Worm (Caenorhabditis elegans) whole organism, late embryonic: Measurements from ENCODE around the gene pst-1.

Source experiments
- C08G9.2 ChIP-seq: sonication (generic microtip); optimal IDR thresholded peaks from 2 replicates; lab custom pipeline; 2016; ENCODE audit warnings: mild to moderate bottlenecking, missing genetic modification characterization, moderate library complexity, missing compliant biosample characterization
- F13H6.1 ChIP-seq: sonication (generic microtip); optimal IDR thresholded peaks from 2 replicates; lab custom pipeline; 2016; ENCODE audit warnings: missing genetic modification characterization, missing compliant biosample characterization
- K02D7.2 ChIP-seq: sonication (generic microtip); optimal IDR thresholded peaks from 2 replicates; lab custom pipeline; 2017; ENCODE audit warnings: mild to moderate bottlenecking, missing genetic modification characterization, missing compliant biosample characterization
- K09A11.1 ChIP-seq: sonication (generic microtip); optimal IDR thresholded peaks from 2 replicates; lab custom pipeline; 2017; ENCODE audit warnings: antibody characterized with exemption, mild to moderate bottlenecking, missing genetic modification characterization, missing compliant biosample characterization; ENCODE audit not compliant: insufficient read depth
- T23F11.4 ChIP-seq: fragments of 200-800 bp; sonication (Bioruptor generic); optimal IDR thresholded peaks from 2 replicates; lab custom pipeline; 2018; ENCODE audit warnings: mild to moderate bottlenecking, missing genetic modification characterization, missing compliant biosample characterization
- Y22D7AL.16 ChIP-seq: sonication (generic microtip); optimal IDR thresholded peaks from 2 replicates; lab custom pipeline; 2016; ENCODE audit warnings: missing genetic modification characterization, missing compliant biosample characterization
- ceh-14 ChIP-seq: sonication (generic microtip); optimal IDR thresholded peaks from 2 replicates; lab custom pipeline; 2016; ENCODE audit warnings: missing genotype, missing genetic modification characterization, missing compliant biosample characterization
- ceh-18 ChIP-seq: sonication (generic microtip); optimal IDR thresholded peaks from 2 replicates; lab custom pipeline; 2016; ENCODE audit warnings: missing genetic modification characterization, missing compliant biosample characterization
- ceh-2 ChIP-seq: sonication (generic microtip); optimal IDR thresholded peaks from 2 replicates; lab custom pipeline; 2016; ENCODE audit warnings: missing genotype, missing genetic modification characterization, missing compliant biosample characterization
- ceh-22 ChIP-seq: sonication (generic microtip); optimal IDR thresholded peaks from 2 replicates; lab custom pipeline; 2017; ENCODE audit warnings: missing biosample characterization, missing genetic modification characterization
- ceh-24 ChIP-seq: sonication (generic microtip); optimal IDR thresholded peaks from 2 replicates; lab custom pipeline; 2016; ENCODE audit warnings: mild to moderate bottlenecking, missing genetic modification characterization, missing compliant biosample characterization
- ceh-30 ChIP-seq: fragments of 150-350 bp; optimal IDR thresholded peaks from 2 replicates; lab custom pipeline; 2014; ENCODE audit warnings: missing biosample characterization, missing genetic modification characterization
- ceh-31 ChIP-seq: sonication (generic microtip); optimal IDR thresholded peaks from 2 replicates; lab custom pipeline; 2016; ENCODE audit warnings: missing genetic modification characterization, missing compliant biosample characterization
- ceh-45 ChIP-seq: fragments of 200-800 bp; sonication (Bioruptor generic); IDR thresholded peaks from 2 replicates; pipeline ENCODE4 v1.3.6; 2022; ENCODE audit warnings: missing genetic modification reagents, missing genetic modification characterization, missing compliant biosample characterization
- ceh-48 ChIP-seq: sonication (generic microtip); optimal IDR thresholded peaks from 2 replicates; lab custom pipeline; 2016; ENCODE audit warnings: missing genetic modification characterization, inconsistent platforms, missing compliant biosample characterization
- ceh-9 ChIP-seq: sonication (generic microtip); optimal IDR thresholded peaks from 2 replicates; lab custom pipeline; 2016; ENCODE audit warnings: mild to moderate bottlenecking, missing genetic modification characterization, inconsistent platforms, missing compliant biosample characterization
- che-1 ChIP-seq: sonication (generic microtip); optimal IDR thresholded peaks from 2 replicates; lab custom pipeline; 2016; ENCODE audit warnings: mild to moderate bottlenecking, missing genetic modification characterization, missing compliant biosample characterization
- dmd-4 ChIP-seq: sonication (generic microtip); optimal IDR thresholded peaks from 2 replicates; lab custom pipeline; 2016; ENCODE audit warnings: borderline replicate concordance, missing genetic modification characterization, missing compliant biosample characterization
- elt-2 ChIP-seq: sonication (generic microtip); optimal IDR thresholded peaks from 2 replicates; lab custom pipeline; 2016; ENCODE audit warnings: missing genetic modification reagents, missing genetic modification characterization, missing compliant biosample characterization
- elt-4 ChIP-seq: sonication (generic microtip); optimal IDR thresholded peaks from 2 replicates; lab custom pipeline; 2016; ENCODE audit warnings: missing genetic modification characterization, missing compliant biosample characterization
- ets-4 ChIP-seq: sonication (generic microtip); optimal IDR thresholded peaks from 2 replicates; lab custom pipeline; 2016; ENCODE audit warnings: missing genetic modification characterization, missing compliant biosample characterization
- eyg-1 ChIP-seq: sonication (generic microtip); optimal IDR thresholded peaks from 2 replicates; lab custom pipeline; 2016; ENCODE audit warnings: missing genotype, missing genetic modification characterization, missing compliant biosample characterization
- fax-1 ChIP-seq: sonication (generic microtip); optimal IDR thresholded peaks from 2 replicates; lab custom pipeline; 2016; ENCODE audit warnings: missing genotype, missing genetic modification characterization, missing compliant biosample characterization
- fkh-10 ChIP-seq: fragments of 150-350 bp; optimal IDR thresholded peaks from 2 replicates; lab custom pipeline; 2014; ENCODE audit warnings: missing biosample characterization, missing genetic modification reagents, missing genetic modification characterization
- hlh-15 ChIP-seq: sonication (generic microtip); optimal IDR thresholded peaks from 2 replicates; lab custom pipeline; 2016; ENCODE audit warnings: missing genetic modification characterization, missing compliant biosample characterization
- hlh-30 ChIP-seq: sonication (generic microtip); optimal IDR thresholded peaks from 2 replicates; lab custom pipeline; 2017; ENCODE audit warnings: antibody characterized with exemption, missing genetic modification characterization, missing compliant biosample characterization; ENCODE audit not compliant: insufficient read depth
- hlh-6 ChIP-seq: sonication (generic microtip); optimal IDR thresholded peaks from 2 replicates; lab custom pipeline; 2016; ENCODE audit warnings: missing genotype, missing genetic modification characterization, missing compliant biosample characterization
- hlh-8 ChIP-seq: sonication (generic microtip); optimal IDR thresholded peaks from 2 replicates; lab custom pipeline; 2016; ENCODE audit warnings: missing genotype, missing genetic modification characterization, missing compliant biosample characterization
- mec-3 ChIP-seq: sonication (generic microtip); optimal IDR thresholded peaks from 2 replicates; lab custom pipeline; 2016; ENCODE audit warnings: borderline replicate concordance, missing genetic modification characterization, missing compliant biosample characterization
- nhr-11 ChIP-seq: fragments of 150-350 bp; optimal IDR thresholded peaks from 2 replicates; lab custom pipeline; 2014; ENCODE audit warnings: missing biosample characterization, missing genetic modification characterization
- nhr-232 ChIP-seq: sonication (generic microtip); optimal IDR thresholded peaks from 2 replicates; lab custom pipeline; 2016; ENCODE audit warnings: missing genetic modification characterization, missing compliant biosample characterization
- npax-4 ChIP-seq: sonication (generic microtip); optimal IDR thresholded peaks from 2 replicates; lab custom pipeline; 2016; ENCODE audit warnings: missing genetic modification characterization, missing compliant biosample characterization
- odd-2 ChIP-seq: sonication (generic microtip); optimal IDR thresholded peaks from 2 replicates; lab custom pipeline; 2017; ENCODE audit warnings: antibody characterized with exemption, mild to moderate bottlenecking, missing genetic modification characterization, missing compliant biosample characterization
- pag-3 ChIP-seq: sonication (generic microtip); optimal IDR thresholded peaks from 2 replicates; lab custom pipeline; 2016; ENCODE audit warnings: missing compliant biosample characterization, missing genetic modification characterization, borderline replicate concordance
- pat-9 ChIP-seq: fragments of 200-800 bp; sonication (Bioruptor generic); optimal IDR thresholded peaks from 2 replicates; lab custom pipeline; 2018; ENCODE audit warnings: mild to moderate bottlenecking, missing genetic modification characterization, moderate library complexity, missing compliant biosample characterization
- pha-2 ChIP-seq: sonication (generic microtip); optimal IDR thresholded peaks from 2 replicates; lab custom pipeline; 2017; ENCODE audit warnings: mild to moderate bottlenecking, missing genetic modification characterization, missing compliant biosample characterization
- pha-4 ChIP-seq: fragments of 150-350 bp; optimal IDR thresholded peaks from 2 replicates; lab custom pipeline; 2018; ENCODE audit warnings: missing biosample characterization, missing genetic modification reagents, missing genetic modification characterization
- pros-1 ChIP-seq: fragments of 150-350 bp; optimal IDR thresholded peaks from 2 replicates; lab custom pipeline; 2014; ENCODE audit warnings: missing biosample characterization, missing genetic modification reagents, missing genetic modification characterization
- rnt-1 ChIP-seq: sonication (generic microtip); optimal IDR thresholded peaks from 2 replicates; lab custom pipeline; 2016; ENCODE audit warnings: missing genetic modification characterization, missing compliant biosample characterization
- sdc-2 ChIP-seq: sonication (generic microtip); optimal IDR thresholded peaks from 2 replicates; lab custom pipeline; 2016; ENCODE audit warnings: missing genotype, missing genetic modification characterization, missing compliant biosample characterization
- sox-2 ChIP-seq: fragments of 200-800 bp; sonication (Bioruptor generic); IDR thresholded peaks from 2 replicates; pipeline ENCODE4 v1.3.6; 2022; ENCODE audit warnings: missing genetic modification reagents, missing genetic modification characterization, missing compliant biosample characterization
- syd-9 ChIP-seq: sonication (generic microtip); optimal IDR thresholded peaks from 2 replicates; lab custom pipeline; 2016; ENCODE audit warnings: mild to moderate bottlenecking, missing genetic modification characterization, moderate library complexity, missing compliant biosample characterization
- tbx-2 ChIP-seq: sonication (generic microtip); optimal IDR thresholded peaks from 2 replicates; lab custom pipeline; 2016; ENCODE audit warnings: missing genetic modification characterization, missing compliant biosample characterization
- tbx-7 ChIP-seq: sonication (generic microtip); optimal IDR thresholded peaks from 2 replicates; lab custom pipeline; 2016; ENCODE audit warnings: missing genotype, missing genetic modification characterization, missing compliant biosample characterization
- ttx-3 ChIP-seq: sonication (generic microtip); optimal IDR thresholded peaks from 2 replicates; lab custom pipeline; 2016; ENCODE audit warnings: missing genetic modification reagents, missing genetic modification characterization, missing compliant biosample characterization
- unc-3 ChIP-seq, 2 experiments: fragments of 200-800 bp in 1 of 2; sonication (Bioruptor generic) in 1 of 2; sonication (generic microtip) in 1 of 2; conservative IDR thresholded peaks in 1 of 2; optimal IDR thresholded peaks in 1 of 2; 2 replicates each; pipeline versions ENCODE4 v1.3.6 to Lab custom; 2016 to 2022; ENCODE audit warnings: missing compliant biosample characterization in 2 of 2, missing genetic modification characterization in 2 of 2, missing genetic modification reagents in 1 of 2
- unc-42 ChIP-seq: sonication (generic microtip); optimal IDR thresholded peaks from 2 replicates; lab custom pipeline; 2016; ENCODE audit warnings: missing genotype, missing genetic modification characterization, missing compliant biosample characterization
- unc-55 ChIP-seq: sonication (generic microtip); optimal IDR thresholded peaks from 2 replicates; lab custom pipeline; 2017; ENCODE audit warnings: missing biosample characterization, missing genetic modification reagents, missing genetic modification characterization
- zip-5 ChIP-seq: sonication (generic microtip); optimal IDR thresholded peaks from 2 replicates; lab custom pipeline; 2016; ENCODE audit warnings: missing genetic modification characterization, missing compliant biosample characterization
- ztf-16 ChIP-seq: sonication (generic microtip); optimal IDR thresholded peaks from 2 replicates; lab custom pipeline; 2017; ENCODE audit warnings: missing genetic modification characterization, missing compliant biosample characterization

Gene pst-1

DNA sequence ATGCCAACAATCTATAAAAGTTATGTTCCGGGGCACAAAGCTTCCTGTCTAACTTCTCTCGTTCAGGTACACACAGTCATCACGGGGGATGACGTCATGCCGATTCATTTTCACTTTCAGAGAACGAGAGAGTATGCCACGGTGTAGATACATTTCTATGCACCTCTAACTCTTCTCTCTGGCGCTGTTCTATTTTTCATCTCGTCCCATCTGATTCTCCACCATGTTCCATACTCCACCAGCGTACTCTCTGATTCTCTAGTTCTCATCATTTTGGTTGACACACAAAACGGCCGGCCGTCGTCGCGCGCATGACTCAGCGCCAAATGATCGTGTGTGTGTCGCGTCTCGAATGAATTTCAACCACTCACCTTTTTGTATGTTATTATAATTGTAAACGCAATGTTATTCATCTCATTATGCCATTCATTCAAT is 57.1 kb downstream of the pst-1 start (continued):
- TF ChIP-seq hlh-30 (peak; percentile 80), ceh-22 (tag; lab: Kevin White, UChicago) (no peak), tbx-2 (peak; percentile 70), elt-2 (tag; lab: Kevin White, UChicago) (peak; percentile 41), ets-4 (tag; lab: Kevin White, UChicago) (peak; percentile 55), fkh-10 (GFP tag; lab: Kevin White, UChicago) (no peak), tbx-7 (tag; lab: Kevin White, UChicago) (no peak), eyg-1 (tag; lab: Kevin White, UChicago) (no peak), K02D7.2 (no peak), ceh-2 (tag; lab: Kevin White, UChicago) (peak; percentile 5), hlh-6 (tag; lab: Kevin White, UChicago) (no peak), ztf-16 (peak; percentile 10), ceh-18 (peak; percentile 85), unc-42 (tag; lab: Kevin White, UChicago) (peak; percentile 40), ceh-31 (tag; lab: Kevin White, UChicago) (peak; percentile 83), che-1 (tag; lab: Kevin White, UChicago) (no peak), mec-3 (no peak), ceh-9 (tag; lab: Kevin White, UChicago) (no peak), unc-55 (GFP tag; lab: Kevin White, UChicago) (peak; percentile 57), elt-4 (tag; lab: Kevin White, UChicago) (no peak), sox-2 (GFP tag; lab: Robert Waterston, UW) (no peak), ttx-3 (tag; lab: Kevin White, UChicago) (no peak), K09A11.1 (no peak), unc-3 (GFP tag; conservative IDR thresholded peaks at IDR 0.05; lab: Robert Waterston, UW) (no peak), unc-3 (tag; optimal IDR thresholded peaks at IDR 0.05; lab: Kevin White, UChicago) (no peak), ceh-48 (tag; lab: Kevin White, UChicago) (no peak), pat-9 (tag; lab: Kevin White, UChicago) (no peak), F13H6.1 (peak; percentile 73), rnt-1 (tag; lab: Kevin White, UChicago) (peak; percentile 39), npax-4 (tag; lab: Kevin White, UChicago) (no peak), dmd-4 (tag; lab: Kevin White, UChicago) (no peak), ceh-24 (tag; lab: Kevin White, UChicago) (no peak), Y22D7AL.16 (tag; lab: Kevin White, UChicago) (no peak), pros-1 (tag; lab: Kevin White, UChicago) (no peak), sdc-2 (no peak), pha-2 (tag; lab: Kevin White, UChicago) (no peak), hlh-15 (no peak), ceh-30 (tag; lab: Kevin White, UChicago) (no peak), odd-2 (tag; lab: Kevin White, UChicago) (no peak), hlh-8 (tag; lab: Kevin White, UChicago) (no peak), pag-3 (tag; lab: Kevin White, UChicago) (no peak), fax-1 (tag; lab: Kevin White, UChicago) (peak; percentile 22), ceh-45 (GFP tag; lab: Robert Waterston, UW) (no peak), T23F11.4 (GFP tag; lab: Kevin White, UChicago) (no peak), nhr-232 (no peak), syd-9 (no peak), pha-4 (no peak), nhr-11 (no peak), C08G9.2 (tag; lab: Kevin White, UChicago) (peak; percentile 52), ceh-14 (tag; lab: Kevin White, UChicago) (no peak), zip-5 (no peak)
